Fruit fly (Drosophila melanogaster) whole organism, embryonic: ENCODE data around the gene CG4332.
A peak's percentile ranks its signal among the peaks of the same experiment; 100 is the strongest.

Experiments used
- Atf3 ChIP-seq: fragments of 200-800 bp; sonication (Bioruptor generic); optimal IDR thresholded peaks from 3 replicates; lab custom pipeline; 2016; ENCODE audit warnings: missing biosample characterization, missing genetic modification characterization
- BtbVII ChIP-seq: fragments of 200-800 bp; sonication (Bioruptor generic); optimal IDR thresholded peaks from 3 replicates; lab custom pipeline; 2017; ENCODE audit warnings: missing biosample characterization, mild to moderate bottlenecking, missing genetic modification characterization
- CG10267 ChIP-seq: fragments of 200-800 bp; sonication (Bioruptor generic); optimal IDR thresholded peaks from 2 replicates; lab custom pipeline; 2018; ENCODE audit warnings: missing biosample characterization, mild to moderate bottlenecking, missing genetic modification characterization, moderate library complexity
- CG17328 ChIP-seq: fragments of 200-800 bp; sonication (Bioruptor generic); IDR thresholded peaks from 2 replicates; pipeline ENCODE4 v1.3.6; 2022; ENCODE audit warnings: missing biosample characterization, missing genetic modification characterization
- CG17612 ChIP-seq: fragments of 200-800 bp; sonication (Bioruptor generic); IDR thresholded peaks from 2 replicates; pipeline ENCODE4 v1.3.6; 2022; ENCODE audit warnings: missing biosample characterization, missing genetic modification characterization
- CG18011 ChIP-seq: fragments of 200-800 bp; sonication (Bioruptor generic); optimal IDR thresholded peaks from 2 replicates; lab custom pipeline; 2017; ENCODE audit warnings: missing biosample characterization, missing genetic modification characterization, mild to moderate bottlenecking, moderate library complexity, missing genotype
- CG18599 ChIP-seq: fragments of 200-800 bp; sonication (Bioruptor generic); optimal IDR thresholded peaks from 3 replicates; lab custom pipeline; 2017; ENCODE audit warnings: missing biosample characterization, missing genetic modification characterization, mild to moderate bottlenecking, moderate library complexity, missing genetic modification reagents
- CG2712 ChIP-seq: fragments of 200-800 bp; optimal IDR thresholded peaks from 3 replicates; lab custom pipeline; 2019; ENCODE audit warnings: missing biosample characterization, mild to moderate bottlenecking, missing genetic modification characterization, moderate library complexity
- CG31388 ChIP-seq: fragments of 200-800 bp; sonication (Bioruptor generic); optimal IDR thresholded peaks from 2 replicates; lab custom pipeline; 2016; ENCODE audit warnings: missing biosample characterization, missing genetic modification characterization
- CG3407 ChIP-seq: fragments of 200-800 bp; sonication (Bioruptor generic); optimal IDR thresholded peaks from 2 replicates; lab custom pipeline; 2018; ENCODE audit warnings: missing biosample characterization, mild to moderate bottlenecking, missing genetic modification characterization
- CG34422 ChIP-seq: fragments of 200-800 bp; sonication (Bioruptor generic); IDR thresholded peaks from 3 replicates; pipeline ENCODE4 v1.3.6; 2022; ENCODE audit warnings: missing biosample characterization, missing genetic modification characterization
- CG4360 ChIP-seq: fragments of 200-800 bp; sonication (Bioruptor generic); IDR thresholded peaks from 2 replicates; pipeline ENCODE4 v1.3.6; 2022; ENCODE audit warnings: missing biosample characterization, missing genetic modification characterization
- CG5180 ChIP-seq: fragments of 200-800 bp; sonication (Bioruptor generic); optimal IDR thresholded peaks from 3 replicates; lab custom pipeline; 2017; ENCODE audit warnings: missing biosample characterization, missing genetic modification characterization, mild to moderate bottlenecking, moderate library complexity, missing genetic modification reagents
- CG7357 ChIP-seq: fragments of 200-800 bp; sonication (Bioruptor generic); IDR thresholded peaks from 3 replicates; pipeline ENCODE4 v1.3.6; 2022; ENCODE audit warnings: missing biosample characterization, missing genetic modification characterization
- CG8089 ChIP-seq: fragments of 200-800 bp; sonication (Bioruptor generic); optimal IDR thresholded peaks from 3 replicates; lab custom pipeline; 2016; ENCODE audit warnings: missing biosample characterization, missing genetic modification characterization
- CHES-1-like ChIP-seq: fragments of 200-800 bp; sonication (Bioruptor generic); optimal IDR thresholded peaks from 2 replicates; lab custom pipeline; 2016; ENCODE audit warnings: missing biosample characterization, missing genetic modification characterization
- Dip2 ChIP-seq: fragments of 200-800 bp; sonication (Bioruptor generic); IDR thresholded peaks from 2 replicates; pipeline ENCODE4 v1.3.6; 2022; ENCODE audit warnings: missing biosample characterization, missing genetic modification characterization
- Doc2 ChIP-seq: fragments of 200-800 bp; sonication (Bioruptor generic); IDR thresholded peaks from 2 replicates; pipeline ENCODE4 v1.3.6; 2022; ENCODE audit warnings: missing biosample characterization, missing genetic modification characterization
- E2f2 ChIP-seq: fragments of 200-800 bp; sonication (Bioruptor generic); IDR thresholded peaks from 2 replicates; pipeline ENCODE4 v1.3.6; 2022; ENCODE audit warnings: missing biosample characterization, missing genetic modification characterization
- Fer3 ChIP-seq: fragments of 200-800 bp; sonication (Bioruptor generic); optimal IDR thresholded peaks from 2 replicates; lab custom pipeline; 2018; ENCODE audit warnings: missing biosample characterization, mild to moderate bottlenecking, missing genetic modification characterization, moderate library complexity
- Gug ChIP-seq: fragments of 200-800 bp; sonication (Bioruptor generic); IDR thresholded peaks from 4 replicates; pipeline ENCODE4 v1.3.6; 2022; ENCODE audit warnings: missing biosample characterization, missing genetic modification characterization
- Mrtf ChIP-seq: fragments of 200-800 bp; sonication (Bioruptor generic); IDR thresholded peaks from 3 replicates; pipeline ENCODE4 v1.3.6; 2022; ENCODE audit warnings: missing biosample characterization, missing genetic modification characterization
- NFAT ChIP-seq: fragments of 200-800 bp; sonication (Bioruptor generic); IDR thresholded peaks from 2 replicates; pipeline ENCODE4 v1.3.6; 2022; ENCODE audit warnings: missing biosample characterization, missing genetic modification characterization
- Pdp1 ChIP-seq, 2 experiments: fragments of 200-800 bp; sonication (Bioruptor generic); optimal IDR thresholded peaks; 3 replicates each; lab custom pipeline; 2016; ENCODE audit warnings: missing biosample characterization in 2 of 2, missing genetic modification characterization in 2 of 2, mild to moderate bottlenecking in 1 of 2, moderate library complexity in 1 of 2
- Rfx ChIP-seq: fragments of 200-800 bp; sonication (Bioruptor generic); IDR thresholded peaks from 2 replicates; pipeline ENCODE4 v1.3.6; 2022; ENCODE audit warnings: missing biosample characterization, missing genetic modification characterization
- Sox100B ChIP-seq: fragments of 200-800 bp; sonication (Bioruptor generic); optimal IDR thresholded peaks from 3 replicates; lab custom pipeline; 2018; ENCODE audit warnings: missing biosample characterization, mild to moderate bottlenecking, missing genetic modification characterization
- Usf ChIP-seq: fragments of 200-800 bp; sonication (Bioruptor generic); optimal IDR thresholded peaks from 2 replicates; lab custom pipeline; 2017; ENCODE audit warnings: missing genotype, missing biosample characterization, missing genetic modification characterization
- aop ChIP-seq: fragments of 200-800 bp; sonication (Bioruptor generic); IDR thresholded peaks from 2 replicates; pipeline ENCODE4 v1.3.6; 2022; ENCODE audit warnings: missing biosample characterization, missing genetic modification characterization
- ash1 ChIP-seq: fragments of 200-800 bp; sonication (Bioruptor generic); optimal IDR thresholded peaks from 2 replicates; lab custom pipeline; 2018; ENCODE audit warnings: missing biosample characterization, mild to moderate bottlenecking, missing genetic modification characterization
- chn ChIP-seq: fragments of 200-800 bp; sonication (Bioruptor generic); optimal IDR thresholded peaks from 2 replicates; lab custom pipeline; 2016; ENCODE audit warnings: missing biosample characterization, missing genetic modification characterization
- croc ChIP-seq: fragments of 200-800 bp; sonication (Bioruptor generic); conservative IDR thresholded peaks from 3 replicates; pipeline ENCODE4 v1.3.6; 2022; ENCODE audit warnings: missing biosample characterization, missing genetic modification characterization
- eyg ChIP-seq: fragments of 200-800 bp; sonication (Bioruptor generic); optimal IDR thresholded peaks from 3 replicates; lab custom pipeline; 2016; ENCODE audit warnings: missing biosample characterization, missing genetic modification characterization
- gsb-n ChIP-seq: fragments of 200-800 bp; sonication (Bioruptor generic); optimal IDR thresholded peaks from 3 replicates; lab custom pipeline; 2018; ENCODE audit warnings: missing biosample characterization, mild to moderate bottlenecking, missing genetic modification characterization
- hth ChIP-seq: fragments of >200 bp; optimal IDR thresholded peaks from 2 replicates; lab custom pipeline; 2017; ENCODE audit warnings: inconsistent platforms
- inv ChIP-seq: fragments of 200-800 bp; sonication (Bioruptor generic); IDR thresholded peaks from 2 replicates; pipeline ENCODE4 v1.3.6; 2022; ENCODE audit warnings: missing biosample characterization, missing genetic modification characterization; ENCODE audit not compliant: partially characterized antibody
- ken ChIP-seq: fragments of 200-800 bp; sonication (Bioruptor generic); IDR thresholded peaks from 3 replicates; pipeline ENCODE4 v1.3.6; 2022; ENCODE audit warnings: missing biosample characterization, missing genetic modification characterization
- lmd ChIP-seq: fragments of 200-800 bp; sonication (Bioruptor generic); IDR thresholded peaks from 2 replicates; pipeline ENCODE4 v1.3.6; 2022; ENCODE audit warnings: missing biosample characterization, missing genetic modification characterization
- lola ChIP-seq, 3 experiments: fragments of >200 bp in 2 of 3; fragments of 200-800 bp in 1 of 3; sonication (Bioruptor generic) in 1 of 3; optimal IDR thresholded peaks; 2 replicates each; lab custom pipeline; 2017 to 2019; ENCODE audit warnings: missing biosample characterization in 3 of 3, missing genetic modification characterization in 3 of 3, mild to moderate bottlenecking in 1 of 3, moderate library complexity in 1 of 3
- nom ChIP-seq: fragments of 200-800 bp; sonication (Bioruptor generic); optimal IDR thresholded peaks from 2 replicates; lab custom pipeline; 2017; ENCODE audit warnings: missing biosample characterization, missing genetic modification characterization, mild to moderate bottlenecking, moderate library complexity, missing genetic modification reagents
- pzg ChIP-seq: fragments of 200-800 bp; sonication (Bioruptor generic); optimal IDR thresholded peaks from 3 replicates; lab custom pipeline; 2018; ENCODE audit warnings: missing biosample characterization, mild to moderate bottlenecking, missing genetic modification characterization, moderate library complexity
- run ChIP-seq: fragments of 200-800 bp; sonication (Bioruptor generic); optimal IDR thresholded peaks from 3 replicates; lab custom pipeline; 2018; ENCODE audit warnings: missing biosample characterization, mild to moderate bottlenecking, missing genetic modification characterization
- sc ChIP-seq, 3 experiments: fragments of >200 bp in 2 of 3; fragments of 200-800 bp in 1 of 3; sonication (Bioruptor generic) in 1 of 3; optimal IDR thresholded peaks; 2 replicates in 2 of 3; 3 replicates in 1 of 3; lab custom pipeline; 2017; ENCODE audit warnings: mild to moderate bottlenecking in 1 of 3, missing biosample characterization in 1 of 3, missing genetic modification characterization in 1 of 3, missing genetic modification reagents in 1 of 3
- slou ChIP-seq: fragments of 200-800 bp; sonication (Bioruptor generic); optimal IDR thresholded peaks from 3 replicates; lab custom pipeline; 2016; ENCODE audit warnings: missing biosample characterization, missing genetic modification characterization
- tll ChIP-seq, 2 experiments: fragments of 200-800 bp in 1 of 2; fragments of >200 bp in 1 of 2; sonication (Bioruptor generic) in 1 of 2; optimal IDR thresholded peaks; 2 replicates each; lab custom pipeline; 2017 to 2019; ENCODE audit warnings: missing biosample characterization in 2 of 2, missing genetic modification characterization in 2 of 2, mild to moderate bottlenecking in 1 of 2, moderate library complexity in 1 of 2
- tna ChIP-seq: fragments of 200-800 bp; sonication (Bioruptor generic); IDR thresholded peaks from 2 replicates; pipeline ENCODE4 v1.3.6; 2022; ENCODE audit warnings: missing biosample characterization, missing genetic modification characterization; ENCODE audit not compliant: partially characterized antibody
- twi ChIP-seq: fragments of 200-800 bp; optimal IDR thresholded peaks from 2 replicates; lab custom pipeline; 2019; ENCODE audit warnings: missing biosample characterization, mild to moderate bottlenecking, missing genetic modification characterization, moderate library complexity
- usp ChIP-seq: fragments of >200 bp; optimal IDR thresholded peaks from 2 replicates; lab custom pipeline; 2017; ENCODE audit warnings: missing biosample characterization, missing genetic modification characterization
- wor ChIP-seq: fragments of 200-800 bp; sonication (Bioruptor generic); IDR thresholded peaks from 2 replicates; pipeline ENCODE4 v1.3.6; 2022; ENCODE audit warnings: missing biosample characterization, missing genetic modification characterization

The CG4332 gene

DNA sequence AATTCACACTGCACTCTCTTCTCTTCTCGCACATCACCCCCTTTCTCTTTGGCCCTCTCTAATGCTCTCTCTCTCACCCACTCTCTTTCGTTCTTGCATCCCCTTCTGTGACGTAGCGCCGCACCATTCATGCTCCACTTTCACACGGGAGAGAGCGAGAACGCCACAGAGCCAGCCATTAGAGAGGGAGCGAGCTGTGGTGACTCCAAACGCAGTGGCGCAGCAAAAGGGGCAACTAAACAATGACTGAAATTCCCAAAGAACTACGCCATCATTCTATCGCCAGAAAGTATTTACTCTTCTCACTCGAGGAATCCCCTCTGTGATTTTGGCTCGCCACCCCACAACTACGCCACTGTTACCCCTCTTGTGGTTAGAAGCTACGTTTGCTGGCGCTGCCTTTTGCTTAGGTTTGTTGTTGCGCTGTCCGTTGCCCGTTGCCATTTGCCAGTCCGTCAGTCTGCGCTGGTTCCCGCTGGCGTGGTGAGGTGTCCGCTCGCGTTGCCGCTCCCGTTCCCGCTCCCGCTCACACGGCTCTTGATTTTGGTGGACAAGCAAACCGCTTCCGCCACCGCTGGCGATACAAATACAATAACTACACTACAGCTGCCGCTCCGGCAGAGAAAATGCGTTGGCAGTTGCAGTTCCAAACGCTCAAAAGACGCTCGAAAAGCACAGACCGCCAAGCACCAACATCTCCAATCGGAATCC lies 23.6 kb upstream of the CG4332 start (continued):
- TF ChIP-seq tna (peak; percentile 37; the same call in 1 of the 2 replicates), CG2712 (tag; lab: Kevin White, UChicago) (peak; percentile 98), CG18599 (GFP tag; lab: Kevin White, UChicago) (peak; percentile 100), pzg (GFP tag; lab: Kevin White, UChicago) (peak; percentile 63), run (tag; lab: Kevin White, UChicago) (peak; percentile 99), E2f2 (GFP tag; lab: Robert Waterston, UW) (peak; percentile 89), lmd (GFP tag; lab: Robert Waterston, UW) (peak; percentile 100), CG5180 (peak; percentile 93), Doc2 (peak; percentile 96), ash1 (GFP tag; lab: Kevin White, UChicago) (peak; percentile 98), Sox100B (GFP tag; lab: Kevin White, UChicago) (peak; percentile 94), Dip2 (GFP tag; lab: Robert Waterston, UW) (peak; percentile 67), CG31388 (peak; percentile 97), Fer3 (tag; lab: Kevin White, UChicago) (peak; percentile 98), sc (optimal IDR thresholded peaks at IDR 0.05; lab: Kevin White, UChicago) (no peak), sc (GFP tag; optimal IDR thresholded peaks at IDR 0.05; lab: Kevin White, UChicago) (peak; percentile 94), chn (peak; percentile 99), inv (GFP tag; lab: Robert Waterston, UW) (peak; percentile 18; the same call in 1 of the 2 replicates), ken (peak; percentile 99), Pdp1 (GFP tag; optimal IDR thresholded peaks at IDR 0.05; lab: Kevin White, UChicago) (peak; percentile 98 to 99), CG34422 (peak; percentile 99), twi (tag; lab: Kevin White, UChicago) (peak; percentile 92), hth (lab: Kevin White, UChicago) (no peak), CG8089 (GFP tag; lab: Kevin White, UChicago) (peak; percentile 98), CG10267 (tag; lab: Kevin White, UChicago) (peak; percentile 92), CG18011 (GFP tag; lab: Kevin White, UChicago) (peak; percentile 93), nom (GFP tag; lab: Kevin White, UChicago) (peak; percentile 73), usp (GFP tag; lab: Kevin White, UChicago) (no peak), CG17328 (GFP tag; lab: Robert Waterston, UW) (peak; percentile 99), Rfx (GFP tag; lab: Robert Waterston, UW) (peak; percentile 100), slou (peak; percentile 98), tll (GFP tag; optimal IDR thresholded peaks at IDR 0.05; lab: Kevin White, UChicago) (peak in 1 of 2 experiments; percentile 38), wor (GFP tag; lab: Robert Waterston, UW) (peak; percentile 97), BtbVII (GFP tag; lab: Kevin White, UChicago) (peak; percentile 99), CG17612 (GFP tag; lab: Robert Waterston, UW) (peak; percentile 98), aop (GFP tag; lab: Robert Waterston, UW) (peak; percentile 97), Atf3 (peak; percentile 99), CG4360 (GFP tag; lab: Robert Waterston, UW) (peak; percentile 92), NFAT (peak; percentile 99), croc (peak; percentile 98), CHES-1-like (GFP tag; lab: Kevin White, UChicago) (peak; percentile 99), lola (GFP tag; optimal IDR thresholded peaks at IDR 0.05; lab: Kevin White, UChicago) (peak in 1 of 3 experiments; percentile 93), Mrtf (GFP tag; lab: Robert Waterston, UW) (peak; percentile 99), eyg (GFP tag; lab: Kevin White, UChicago) (peak; percentile 98), Gug (peak; percentile 100), CG7357 (GFP tag; lab: Robert Waterston, UW) (peak; percentile 95), Usf (peak; percentile 99), gsb-n (peak; percentile 95), CG3407 (peak; percentile 96)
